Worm (Caenorhabditis elegans): Measurements from ENCODE around the gene C35D10.1.

ce11 chrIII:4918906-4919305 is 39.4 kb downstream of the C35D10.1 start:
- TF ChIP-seq C34F6.9 (tag; optimal IDR thresholded peaks at IDR 0.05) (no peak), ZK546.5 (tag; optimal IDR thresholded peaks at IDR 0.05) (no peak), unc-62 (GFP tag; optimal IDR thresholded peaks at IDR 0.05) (no peak), unc-55 (GFP tag; optimal IDR thresholded peaks at IDR 0.05) (no peak), nhr-25 (tag; optimal IDR thresholded peaks at IDR 0.05) (no peak), ceh-16 (tag; optimal IDR thresholded peaks at IDR 0.05) (no peak), nhr-77 (tag; optimal IDR thresholded peaks at IDR 0.05) (no peak)

Measured in whole organism, L2 larva.